Fruit fly (Drosophila melanogaster) whole organism, embryonic: Measurements from ENCODE around the gene Cad96Cb.
A peak's percentile ranks its signal among the peaks of the same experiment; 100 is the strongest.

ENCODE experiments used
- Ada2b ChIP-seq: fragments of 200-800 bp; sonication (Bioruptor generic); IDR thresholded peaks from 2 replicates; pipeline ENCODE4 v1.3.6; 2022; ENCODE audit warnings: missing biosample characterization, missing genetic modification characterization
- Adf1 ChIP-seq: fragments of 200-800 bp; sonication (Bioruptor generic); IDR thresholded peaks from 2 replicates; pipeline ENCODE4 v1.3.6; 2022; ENCODE audit warnings: missing biosample characterization, missing genetic modification characterization
- Atf6 ChIP-seq: fragments of 200-800 bp; sonication (Bioruptor generic); IDR thresholded peaks from 2 replicates; pipeline ENCODE4 v1.3.6; 2022; ENCODE audit warnings: missing biosample characterization, missing genetic modification characterization
- BEAF-32 ChIP-seq: fragments of 200-800 bp; sonication (Bioruptor generic); optimal IDR thresholded peaks from 3 replicates; lab custom pipeline; 2017; ENCODE audit warnings: missing biosample characterization, missing genetic modification characterization, mild to moderate bottlenecking, moderate library complexity, missing genetic modification reagents
- CG11247 ChIP-seq: fragments of 200-800 bp; sonication (Bioruptor generic); IDR thresholded peaks from 2 replicates; pipeline ENCODE4 v1.3.6; 2022; ENCODE audit warnings: missing biosample characterization, missing genetic modification characterization
- CG11398 ChIP-seq: fragments of 200-800 bp; sonication (Bioruptor generic); optimal IDR thresholded peaks from 2 replicates; lab custom pipeline; 2016; ENCODE audit warnings: missing biosample characterization, missing genetic modification characterization
- CG12155 ChIP-seq: fragments of 200-800 bp; sonication (Bioruptor generic); optimal IDR thresholded peaks from 3 replicates; lab custom pipeline; 2016; ENCODE audit warnings: missing biosample characterization, missing genetic modification characterization
- CG12391 ChIP-seq: fragments of 200-800 bp; sonication (Bioruptor generic); optimal IDR thresholded peaks from 3 replicates; lab custom pipeline; 2018; ENCODE audit warnings: missing biosample characterization, mild to moderate bottlenecking, missing genetic modification characterization, moderate library complexity
- CG14014 ChIP-seq: fragments of 200-800 bp; sonication (Bioruptor generic); IDR thresholded peaks from 2 replicates; pipeline ENCODE4 v1.3.6; 2022; ENCODE audit warnings: missing biosample characterization, missing genetic modification characterization
- CG14860 ChIP-seq: fragments of 200-800 bp; sonication (Bioruptor generic); IDR thresholded peaks from 3 replicates; pipeline ENCODE4 v1.3.6; 2022; ENCODE audit warnings: missing biosample characterization, missing genetic modification characterization; ENCODE audit not compliant: partially characterized antibody
- CG15514 ChIP-seq: fragments of 200-800 bp; sonication (Bioruptor generic); optimal IDR thresholded peaks from 3 replicates; lab custom pipeline; 2017; ENCODE audit warnings: missing biosample characterization, missing genetic modification characterization, mild to moderate bottlenecking, moderate library complexity, missing genetic modification reagents
- CG1647 ChIP-seq: fragments of 200-800 bp; sonication (Bioruptor generic); optimal IDR thresholded peaks from 3 replicates; lab custom pipeline; 2016; ENCODE audit warnings: missing biosample characterization, missing genetic modification characterization
- CG16779 ChIP-seq: fragments of 200-800 bp; sonication (Bioruptor generic); IDR thresholded peaks from 2 replicates; pipeline ENCODE4 v1.3.6; 2022; ENCODE audit warnings: missing biosample characterization, missing genetic modification characterization
- CG17385 ChIP-seq: fragments of 200-800 bp; sonication (Bioruptor generic); optimal IDR thresholded peaks from 3 replicates; lab custom pipeline; 2018; ENCODE audit warnings: missing biosample characterization, mild to moderate bottlenecking, missing genetic modification characterization
- CG1792 ChIP-seq: fragments of 200-800 bp; sonication (Bioruptor generic); optimal IDR thresholded peaks from 2 replicates; lab custom pipeline; 2016; ENCODE audit warnings: missing biosample characterization, missing genetic modification characterization
- CG2129 ChIP-seq: fragments of 200-800 bp; sonication (Bioruptor generic); IDR thresholded peaks from 2 replicates; pipeline ENCODE4 v1.3.6; 2022; ENCODE audit warnings: missing biosample characterization, missing genetic modification characterization; ENCODE audit not compliant: partially characterized antibody
- CG2875 ChIP-seq: fragments of 200-800 bp; sonication (Bioruptor generic); optimal IDR thresholded peaks from 2 replicates; lab custom pipeline; 2017; ENCODE audit warnings: missing biosample characterization, mild to moderate bottlenecking, missing genetic modification characterization, missing genetic modification reagents
- CG6654 ChIP-seq: fragments of 200-800 bp; sonication (Bioruptor generic); optimal IDR thresholded peaks from 2 replicates; lab custom pipeline; 2017; ENCODE audit warnings: missing biosample characterization, mild to moderate bottlenecking, missing genetic modification characterization
- CG6813 ChIP-seq: fragments of 200-800 bp; sonication (Bioruptor generic); optimal IDR thresholded peaks from 2 replicates; lab custom pipeline; 2017; ENCODE audit warnings: missing biosample characterization, missing genetic modification characterization, mild to moderate bottlenecking, moderate library complexity, missing genetic modification reagents
- CG8388 ChIP-seq: fragments of 200-800 bp; sonication (Bioruptor generic); optimal IDR thresholded peaks from 2 replicates; lab custom pipeline; 2019; ENCODE audit warnings: missing biosample characterization, mild to moderate bottlenecking, missing genetic modification characterization, moderate library complexity
- CG8478 ChIP-seq: fragments of >200 bp; optimal IDR thresholded peaks from 2 replicates; lab custom pipeline; 2018
- Chrac-16 ChIP-seq: fragments of 200-800 bp; sonication (Bioruptor generic); optimal IDR thresholded peaks from 3 replicates; lab custom pipeline; 2016; ENCODE audit warnings: missing biosample characterization, missing genetic modification characterization
- CkIIα-i1 ChIP-seq: fragments of 200-800 bp; sonication (Bioruptor generic); IDR thresholded peaks from 2 replicates; pipeline ENCODE4 v1.3.6; 2022; ENCODE audit warnings: missing biosample characterization, missing genetic modification characterization
- Fer3 ChIP-seq: fragments of 200-800 bp; sonication (Bioruptor generic); optimal IDR thresholded peaks from 2 replicates; lab custom pipeline; 2018; ENCODE audit warnings: missing biosample characterization, mild to moderate bottlenecking, missing genetic modification characterization, moderate library complexity
- GATAe ChIP-seq: fragments of 200-800 bp; sonication (Bioruptor generic); conservative IDR thresholded peaks from 2 replicates; pipeline ENCODE4 v1.3.6; 2022; ENCODE audit warnings: missing biosample characterization, missing genetic modification characterization
- Hmx ChIP-seq: fragments of 200-800 bp; sonication (Bioruptor generic); optimal IDR thresholded peaks from 2 replicates; lab custom pipeline; 2016; ENCODE audit warnings: missing biosample characterization, missing genetic modification characterization
- Hr51 ChIP-seq, 2 experiments: fragments of 200-800 bp; sonication (Bioruptor generic); optimal IDR thresholded peaks; 2 replicates in 1 of 2; 3 replicates in 1 of 2; lab custom pipeline; 2016 to 2018; ENCODE audit warnings: missing biosample characterization in 2 of 2, missing genetic modification characterization in 2 of 2, mild to moderate bottlenecking in 1 of 2, moderate library complexity in 1 of 2
- Oaz ChIP-seq: fragments of 200-800 bp; sonication (Bioruptor generic); IDR thresholded peaks from 2 replicates; pipeline ENCODE4 v1.3.6; 2022; ENCODE audit warnings: missing biosample characterization, missing genetic modification characterization
- Rfx ChIP-seq: fragments of 200-800 bp; sonication (Bioruptor generic); IDR thresholded peaks from 2 replicates; pipeline ENCODE4 v1.3.6; 2022; ENCODE audit warnings: missing biosample characterization, missing genetic modification characterization
- bsh ChIP-seq, 2 experiments: fragments of 200-800 bp; sonication (Bioruptor generic); optimal IDR thresholded peaks; 2 replicates each; lab custom pipeline; 2017 to 2018; ENCODE audit warnings: mild to moderate bottlenecking in 2 of 2, missing biosample characterization in 2 of 2, missing genetic modification characterization in 2 of 2, moderate library complexity in 1 of 2
- dmrt99B ChIP-seq: fragments of 200-800 bp; sonication (Bioruptor generic); optimal IDR thresholded peaks from 2 replicates; lab custom pipeline; 2018; ENCODE audit warnings: missing biosample characterization, mild to moderate bottlenecking, missing genetic modification characterization, moderate library complexity
- dpn ChIP-seq, 2 experiments: fragments of 200-800 bp; sonication (Bioruptor generic); optimal IDR thresholded peaks; 3 replicates each; lab custom pipeline; 2016; ENCODE audit warnings: missing biosample characterization in 2 of 2, missing genetic modification characterization in 2 of 2
- esg ChIP-seq: fragments of 200-800 bp; sonication (Bioruptor generic); conservative IDR thresholded peaks from 2 replicates; pipeline ENCODE4 v1.3.6; 2022; ENCODE audit warnings: missing biosample characterization, missing genetic modification characterization
- eyg ChIP-seq: fragments of 200-800 bp; sonication (Bioruptor generic); optimal IDR thresholded peaks from 3 replicates; lab custom pipeline; 2016; ENCODE audit warnings: missing biosample characterization, missing genetic modification characterization
- gt ChIP-seq: fragments of 200-800 bp; sonication (Bioruptor generic); IDR thresholded peaks from 2 replicates; pipeline ENCODE4 v1.3.6; 2022; ENCODE audit warnings: missing biosample characterization, missing genetic modification characterization
- hkb ChIP-seq, 2 experiments: fragments of 200-800 bp in 1 of 2; fragments of >200 bp in 1 of 2; sonication (Bioruptor generic) in 1 of 2; IDR thresholded peaks in 1 of 2; optimal IDR thresholded peaks in 1 of 2; 2 replicates each; pipeline versions ENCODE4 v1.3.6 to Lab custom; 2017 to 2022; ENCODE audit warnings: missing biosample characterization in 1 of 2, missing genetic modification characterization in 1 of 2
- lola ChIP-seq, 3 experiments: fragments of >200 bp in 2 of 3; fragments of 200-800 bp in 1 of 3; sonication (Bioruptor generic) in 1 of 3; optimal IDR thresholded peaks; 2 replicates each; lab custom pipeline; 2017 to 2019; ENCODE audit warnings: missing biosample characterization in 3 of 3, missing genetic modification characterization in 3 of 3, mild to moderate bottlenecking in 1 of 3, moderate library complexity in 1 of 3
- lov ChIP-seq, 2 experiments: fragments of 200-800 bp in 1 of 2; fragments of >200 bp in 1 of 2; sonication (Bioruptor generic) in 1 of 2; IDR thresholded peaks in 1 of 2; optimal IDR thresholded peaks in 1 of 2; 2 replicates in 1 of 2; 3 replicates in 1 of 2; pipeline versions ENCODE4 v1.3.6 to Lab custom; 2017 to 2022; ENCODE audit warnings: missing biosample characterization in 1 of 2, missing genetic modification characterization in 1 of 2
- luna ChIP-seq: fragments of 200-800 bp; sonication (Bioruptor generic); optimal IDR thresholded peaks from 2 replicates; lab custom pipeline; 2016; ENCODE audit warnings: missing biosample characterization, missing genetic modification characterization
- prd ChIP-seq, 3 experiments: fragments of >200 bp in 2 of 3; fragments of 200-800 bp in 1 of 3; sonication (Bioruptor generic) in 1 of 3; optimal IDR thresholded peaks in 2 of 3; IDR thresholded peaks in 1 of 3; 2 replicates in 2 of 3; 3 replicates in 1 of 3; pipeline versions ENCODE4 v1.3.6 to Lab custom; 2017 to 2022; ENCODE audit warnings: missing biosample characterization in 1 of 3, missing genetic modification characterization in 1 of 3
- sisA ChIP-seq: fragments of 200-800 bp; sonication (Bioruptor generic); IDR thresholded peaks from 2 replicates; pipeline ENCODE4 v1.3.6; 2022; ENCODE audit warnings: missing biosample characterization, missing genetic modification characterization
- stc ChIP-seq: fragments of 200-800 bp; sonication (Bioruptor generic); IDR thresholded peaks from 2 replicates; pipeline ENCODE4 v1.3.6; 2022; ENCODE audit warnings: missing biosample characterization, missing genetic modification characterization
- tap ChIP-seq: fragments of 200-800 bp; optimal IDR thresholded peaks from 3 replicates; lab custom pipeline; 2019; ENCODE audit warnings: missing biosample characterization, mild to moderate bottlenecking, missing genetic modification characterization, moderate library complexity
- toy ChIP-seq: fragments of 200-800 bp; sonication (Bioruptor generic); IDR thresholded peaks from 2 replicates; pipeline ENCODE4 v1.3.6; 2022; ENCODE audit warnings: missing biosample characterization, missing genetic modification characterization
- tup ChIP-seq: fragments of 200-800 bp; sonication (Bioruptor generic); optimal IDR thresholded peaks from 2 replicates; lab custom pipeline; 2016; ENCODE audit warnings: missing biosample characterization, mild to moderate bottlenecking, missing genetic modification characterization, moderate library complexity
- unpg ChIP-seq: fragments of 200-800 bp; sonication (Bioruptor generic); optimal IDR thresholded peaks from 3 replicates; lab custom pipeline; 2018; ENCODE audit warnings: missing biosample characterization, mild to moderate bottlenecking, missing genetic modification characterization, moderate library complexity
- wor ChIP-seq: fragments of 200-800 bp; sonication (Bioruptor generic); IDR thresholded peaks from 2 replicates; pipeline ENCODE4 v1.3.6; 2022; ENCODE audit warnings: missing biosample characterization, missing genetic modification characterization
- zfh1 ChIP-seq: fragments of 200-800 bp; sonication (Bioruptor generic); IDR thresholded peaks from 3 replicates; pipeline ENCODE4 v1.3.6; 2022; ENCODE audit warnings: missing biosample characterization, missing genetic modification characterization

Cad96Cb gene

DNA sequence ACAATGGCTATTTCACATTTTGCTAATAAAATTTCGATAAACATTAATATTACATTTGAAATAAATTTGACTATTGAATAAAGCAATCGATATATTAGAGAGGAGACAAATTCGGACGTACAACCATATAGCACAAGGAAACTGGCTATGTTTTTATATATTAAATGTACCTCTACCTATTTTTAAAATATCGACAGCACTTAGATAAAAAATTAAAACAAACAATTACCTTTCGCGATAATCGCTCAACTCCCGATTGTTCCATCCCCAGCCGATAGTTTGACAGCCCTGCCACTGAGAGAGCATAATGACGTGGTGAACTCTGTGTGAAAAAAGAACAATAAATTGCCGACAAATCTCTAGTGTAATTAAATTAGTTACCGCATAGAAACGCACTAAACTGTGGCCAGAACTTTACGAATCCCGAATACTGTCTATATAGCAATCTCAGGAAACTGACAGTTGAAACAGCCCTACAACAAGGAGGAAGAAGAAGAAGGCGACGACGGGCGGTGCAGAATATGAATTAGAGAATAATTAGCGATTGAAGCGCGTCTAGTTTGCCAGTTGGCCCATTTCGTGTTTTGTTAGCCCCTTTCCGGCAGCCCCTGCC, 26.6 kb upstream of the Cad96Cb start, which contains the start of gene CG11857 (continued):
- TF ChIP-seq Ada2b (GFP tag; lab: Robert Waterston, UW) (peak; percentile 98), luna (peak; percentile 91), CG2875 (peak; percentile 90), CG15514 (GFP tag; lab: Kevin White, UChicago) (peak; percentile 93), GATAe (GFP tag; lab: Robert Waterston, UW) (peak; percentile 97), CG1647 (GFP tag; lab: Kevin White, UChicago) (peak; percentile 97), lov (optimal IDR thresholded peaks at IDR 0.05; lab: Kevin White, UChicago) (no peak), lov (GFP tag; IDR thresholded peaks at IDR 0.05; lab: Robert Waterston, UW) (peak; percentile 98), BEAF-32 (GFP tag; lab: Kevin White, UChicago) (peak; percentile 100), Fer3 (tag; lab: Kevin White, UChicago) (peak; percentile 98), stc (GFP tag; lab: Robert Waterston, UW) (peak; percentile 98), eyg (GFP tag; lab: Kevin White, UChicago) (peak; percentile 94), CG1792 (GFP tag; lab: Kevin White, UChicago) (peak; percentile 95), wor (GFP tag; lab: Robert Waterston, UW) (peak; percentile 99), CG6813 (GFP tag; lab: Kevin White, UChicago) (peak; percentile 87), CG6654 (GFP tag; lab: Kevin White, UChicago) (peak; percentile 88), CG11247 (GFP tag; lab: Robert Waterston, UW) (peak; percentile 99), CkIIα-i1 (GFP tag; lab: Robert Waterston, UW) (peak; percentile 90), prd (optimal IDR thresholded peaks at IDR 0.05; lab: Kevin White, UChicago) (no peak), prd (GFP tag; IDR thresholded peaks at IDR 0.05; lab: Robert Waterston, UW) (peak; percentile 100), CG8388 (peak; percentile 95), CG14014 (GFP tag; lab: Robert Waterston, UW) (peak; percentile 99), Atf6 (GFP tag; lab: Robert Waterston, UW) (peak; percentile 98), CG2129 (peak; percentile 100), bsh (GFP tag; optimal IDR thresholded peaks at IDR 0.05; lab: Kevin White, UChicago) (peak; percentile 69 to 98), Adf1 (GFP tag; lab: Robert Waterston, UW) (peak; percentile 89), Chrac-16 (GFP tag; lab: Kevin White, UChicago) (peak; percentile 99), tup (GFP tag; lab: Kevin White, UChicago) (peak; percentile 94), hkb (optimal IDR thresholded peaks at IDR 0.05; lab: Kevin White, UChicago) (no peak), hkb (GFP tag; IDR thresholded peaks at IDR 0.05; lab: Robert Waterston, UW) (peak; percentile 98), Oaz (GFP tag; lab: Robert Waterston, UW) (peak; percentile 98), zfh1 (GFP tag; lab: Robert Waterston, UW) (peak; percentile 99), unpg (GFP tag; lab: Kevin White, UChicago) (peak; percentile 98), Hr51 (GFP tag; optimal IDR thresholded peaks at IDR 0.05; lab: Kevin White, UChicago) (peak; percentile 96 to 99), tap (peak; percentile 95), dpn (GFP tag; optimal IDR thresholded peaks at IDR 0.05; lab: Kevin White, UChicago) (peak; percentile 98 to 99), esg (GFP tag; lab: Robert Waterston, UW) (peak; percentile 99), CG12391 (peak; percentile 99), dmrt99B (tag; lab: Kevin White, UChicago) (peak; percentile 96), Hmx (peak; percentile 96), CG11398 (GFP tag; lab: Kevin White, UChicago) (peak; percentile 94), lola (GFP tag; optimal IDR thresholded peaks at IDR 0.05; lab: Kevin White, UChicago) (peak in 1 of 3 experiments; percentile 97), toy (GFP tag; lab: Robert Waterston, UW) (peak; percentile 97), Rfx (GFP tag; lab: Robert Waterston, UW) (peak; percentile 99), CG12155 (GFP tag; lab: Kevin White, UChicago) (peak; percentile 98), sisA (peak; percentile 99), CG14860 (GFP tag; lab: Robert Waterston, UW) (peak; percentile 100), CG8478 (lab: Kevin White, UChicago) (no peak), CG16779 (GFP tag; lab: Robert Waterston, UW) (peak; percentile 94), gt (peak; percentile 98), CG17385 (peak; percentile 94)
